Fruit fly (Drosophila melanogaster) whole organism, embryonic: Measurements from ENCODE around the gene Jhbp3.

ENCODE experiments used
- Abd-B ChIP-seq: fragments of 200-800 bp; sonication (Bioruptor generic); optimal IDR thresholded peaks from 2 replicates; lab custom pipeline; 2018; ENCODE audit warnings: missing biosample characterization, mild to moderate bottlenecking, missing genetic modification characterization, moderate library complexity
- Awh ChIP-seq: fragments of 200-800 bp; sonication (Bioruptor generic); IDR thresholded peaks from 2 replicates; pipeline ENCODE4, ENCODE4 v1.3.6; 2022; ENCODE audit warnings: missing biosample characterization, missing genetic modification characterization
- BtbVII ChIP-seq: fragments of 200-800 bp; sonication (Bioruptor generic); optimal IDR thresholded peaks from 3 replicates; lab custom pipeline; 2017; ENCODE audit warnings: missing biosample characterization, mild to moderate bottlenecking, missing genetic modification characterization
- CG10147 ChIP-seq: fragments of 200-800 bp; sonication (Bioruptor generic); optimal IDR thresholded peaks from 2 replicates; lab custom pipeline; 2019; ENCODE audit warnings: missing biosample characterization, mild to moderate bottlenecking, missing genetic modification characterization, moderate library complexity
- CG1024 ChIP-seq: fragments of 200-800 bp; sonication (Bioruptor generic); IDR thresholded peaks from 2 replicates; pipeline ENCODE4 v1.3.6; 2022; ENCODE audit warnings: missing biosample characterization, missing genetic modification characterization
- CG11456 ChIP-seq: fragments of 200-800 bp; sonication (Bioruptor generic); IDR thresholded peaks from 3 replicates; pipeline ENCODE4 v1.3.6; 2022; ENCODE audit warnings: missing biosample characterization, missing genetic modification characterization
- CG11695 ChIP-seq: fragments of 200-800 bp; sonication (Bioruptor generic); IDR thresholded peaks from 3 replicates; pipeline ENCODE4 v1.3.6; 2022; ENCODE audit warnings: missing biosample characterization, missing genetic modification characterization
- CG11723 ChIP-seq: fragments of 200-800 bp; sonication (Bioruptor generic); optimal IDR thresholded peaks from 2 replicates; lab custom pipeline; 2017; ENCODE audit warnings: missing biosample characterization, mild to moderate bottlenecking, missing genetic modification characterization
- CG13624 ChIP-seq: fragments of 200-800 bp; sonication (Bioruptor generic); optimal IDR thresholded peaks from 2 replicates; lab custom pipeline; 2016; ENCODE audit warnings: missing biosample characterization, missing genetic modification characterization
- CG15269 ChIP-seq: fragments of 200-800 bp; sonication (Bioruptor generic); optimal IDR thresholded peaks from 2 replicates; lab custom pipeline; 2018; ENCODE audit warnings: missing biosample characterization, mild to moderate bottlenecking, missing genetic modification characterization, moderate library complexity
- CG1529 ChIP-seq: fragments of 200-800 bp; sonication (Bioruptor generic); optimal IDR thresholded peaks from 3 replicates; lab custom pipeline; 2018; ENCODE audit warnings: missing biosample characterization, missing genetic modification characterization
- CG15479 ChIP-seq: fragments of 200-800 bp; sonication (Bioruptor generic); optimal IDR thresholded peaks from 3 replicates; lab custom pipeline; 2019; ENCODE audit warnings: missing biosample characterization, mild to moderate bottlenecking, missing genetic modification characterization, moderate library complexity
- CG16813 ChIP-seq: fragments of 200-800 bp; sonication (Bioruptor generic); IDR thresholded peaks from 3 replicates; pipeline ENCODE4 v1.3.6; 2022; ENCODE audit warnings: missing biosample characterization, missing genetic modification characterization; ENCODE audit not compliant: partially characterized antibody
- CG18011 ChIP-seq: fragments of 200-800 bp; sonication (Bioruptor generic); optimal IDR thresholded peaks from 2 replicates; lab custom pipeline; 2017; ENCODE audit warnings: missing biosample characterization, missing genetic modification characterization, mild to moderate bottlenecking, moderate library complexity, missing genotype
- CG31365 ChIP-seq: fragments of 200-800 bp; sonication (Bioruptor generic); optimal IDR thresholded peaks from 2 replicates; lab custom pipeline; 2018; ENCODE audit warnings: missing biosample characterization, mild to moderate bottlenecking, missing genetic modification characterization
- CG31388 ChIP-seq: fragments of 200-800 bp; sonication (Bioruptor generic); optimal IDR thresholded peaks from 2 replicates; lab custom pipeline; 2016; ENCODE audit warnings: missing biosample characterization, missing genetic modification characterization
- CG34422 ChIP-seq: fragments of 200-800 bp; sonication (Bioruptor generic); IDR thresholded peaks from 3 replicates; pipeline ENCODE4 v1.3.6; 2022; ENCODE audit warnings: missing biosample characterization, missing genetic modification characterization
- CG4404 ChIP-seq: fragments of 200-800 bp; sonication (Bioruptor generic); IDR thresholded peaks from 2 replicates; pipeline ENCODE4 v1.3.6; 2022; ENCODE audit warnings: missing biosample characterization, missing genetic modification characterization
- CG4424 ChIP-seq: fragments of 200-800 bp; sonication (Bioruptor generic); optimal IDR thresholded peaks from 3 replicates; lab custom pipeline; 2016; ENCODE audit warnings: missing biosample characterization, missing genetic modification characterization
- CG4820 ChIP-seq: fragments of 200-800 bp; sonication (Bioruptor generic); optimal IDR thresholded peaks from 3 replicates; lab custom pipeline; 2016; ENCODE audit warnings: missing biosample characterization, missing genetic modification characterization
- CG7786 ChIP-seq: fragments of 200-800 bp; sonication (Bioruptor generic); optimal IDR thresholded peaks from 2 replicates; lab custom pipeline; 2016; ENCODE audit warnings: missing biosample characterization, missing genetic modification characterization
- Doc3 ChIP-seq: fragments of 200-800 bp; sonication (Bioruptor generic); IDR thresholded peaks from 3 replicates; pipeline ENCODE4 v1.3.6; 2022; ENCODE audit warnings: missing biosample characterization, missing genetic modification characterization; ENCODE audit not compliant: partially characterized antibody
- MBD-R2 ChIP-seq: fragments of 200-800 bp; sonication (Bioruptor generic); IDR thresholded peaks from 2 replicates; pipeline ENCODE4 v1.3.6; 2022; ENCODE audit warnings: missing biosample characterization, missing genetic modification characterization
- MTF-1 ChIP-seq: fragments of 200-800 bp; sonication (Bioruptor generic); optimal IDR thresholded peaks from 2 replicates; lab custom pipeline; 2018; ENCODE audit warnings: missing biosample characterization, mild to moderate bottlenecking, missing genetic modification characterization, borderline replicate concordance
- NC2α ChIP-seq: fragments of 200-800 bp; sonication (Bioruptor generic); optimal IDR thresholded peaks from 2 replicates; lab custom pipeline; 2016; ENCODE audit warnings: missing biosample characterization, missing genetic modification characterization
- NK7.1 ChIP-seq: fragments of 200-800 bp; sonication (Bioruptor generic); optimal IDR thresholded peaks from 3 replicates; lab custom pipeline; 2016; ENCODE audit warnings: missing biosample characterization, missing genetic modification characterization
- Optix ChIP-seq: fragments of 200-800 bp; sonication (Bioruptor generic); IDR thresholded peaks from 3 replicates; pipeline ENCODE4 v1.3.6; 2022; ENCODE audit warnings: missing biosample characterization, missing genetic modification characterization
- Pdp1 ChIP-seq, 2 experiments: fragments of 200-800 bp; sonication (Bioruptor generic); optimal IDR thresholded peaks; 3 replicates each; lab custom pipeline; 2016; ENCODE audit warnings: missing biosample characterization in 2 of 2, missing genetic modification characterization in 2 of 2, mild to moderate bottlenecking in 1 of 2, moderate library complexity in 1 of 2
- Poxn ChIP-seq: fragments of 200-800 bp; sonication (Bioruptor generic); IDR thresholded peaks from 2 replicates; pipeline ENCODE4 v1.3.6; 2022; ENCODE audit warnings: missing biosample characterization, missing genetic modification characterization
- Sin3A ChIP-seq: fragments of >200 bp; optimal IDR thresholded peaks from 2 replicates; lab custom pipeline; 2018
- Sry-β ChIP-seq: fragments of 200-800 bp; sonication (Bioruptor generic); optimal IDR thresholded peaks from 2 replicates; lab custom pipeline; 2018; ENCODE audit warnings: missing biosample characterization, mild to moderate bottlenecking, missing genetic modification characterization, moderate library complexity
- TFAM ChIP-seq: fragments of 200-800 bp; sonication (Bioruptor generic); optimal IDR thresholded peaks from 2 replicates; lab custom pipeline; 2017; ENCODE audit warnings: missing biosample characterization, missing genetic modification characterization, inconsistent platforms
- Vsx1 ChIP-seq: fragments of 200-800 bp; sonication (Bioruptor generic); optimal IDR thresholded peaks from 2 replicates; lab custom pipeline; 2017; ENCODE audit warnings: missing biosample characterization, mild to moderate bottlenecking, missing genetic modification characterization, missing genetic modification reagents
- Xbp1 ChIP-seq: fragments of 200-800 bp; sonication (Bioruptor generic); optimal IDR thresholded peaks from 3 replicates; lab custom pipeline; 2016; ENCODE audit warnings: missing biosample characterization, mild to moderate bottlenecking, missing genetic modification characterization
- abd-A ChIP-seq: fragments of 200-800 bp; sonication (Bioruptor generic); optimal IDR thresholded peaks from 3 replicates; lab custom pipeline; 2019; ENCODE audit warnings: missing biosample characterization, mild to moderate bottlenecking, missing genetic modification characterization, moderate library complexity
- amos ChIP-seq: fragments of 200-800 bp; sonication (Bioruptor generic); IDR thresholded peaks from 2 replicates; pipeline ENCODE4 v1.3.6; 2022; ENCODE audit warnings: missing biosample characterization, missing genetic modification characterization; ENCODE audit not compliant: partially characterized antibody
- bowl ChIP-seq: fragments of 200-800 bp; sonication (Bioruptor generic); IDR thresholded peaks from 2 replicates; pipeline ENCODE4 v1.3.6; 2022; ENCODE audit warnings: missing biosample characterization, missing genetic modification characterization
- cas ChIP-seq: fragments of 200-800 bp; sonication (Bioruptor generic); IDR thresholded peaks from 2 replicates; pipeline ENCODE4 v1.3.6; 2022; ENCODE audit warnings: missing biosample characterization, missing genetic modification characterization
- corto ChIP-seq: fragments of 200-800 bp; sonication (Bioruptor generic); optimal IDR thresholded peaks from 2 replicates; lab custom pipeline; 2016; ENCODE audit warnings: missing biosample characterization, mild to moderate bottlenecking, missing genetic modification characterization, moderate library complexity
- hbn ChIP-seq: fragments of 200-800 bp; sonication (Bioruptor generic); IDR thresholded peaks from 2 replicates; pipeline ENCODE4 v1.3.6; 2022; ENCODE audit warnings: missing biosample characterization, missing genetic modification characterization; ENCODE audit not compliant: partially characterized antibody
- insv ChIP-seq, 2 experiments: fragments of 200-800 bp; sonication (Bioruptor generic); optimal IDR thresholded peaks; 3 replicates each; lab custom pipeline; 2016 to 2018; ENCODE audit warnings: missing biosample characterization in 2 of 2, missing genetic modification characterization in 2 of 2
- inv ChIP-seq: fragments of 200-800 bp; sonication (Bioruptor generic); IDR thresholded peaks from 2 replicates; pipeline ENCODE4 v1.3.6; 2022; ENCODE audit warnings: missing biosample characterization, missing genetic modification characterization; ENCODE audit not compliant: partially characterized antibody
- lmd ChIP-seq: fragments of 200-800 bp; sonication (Bioruptor generic); IDR thresholded peaks from 2 replicates; pipeline ENCODE4 v1.3.6; 2022; ENCODE audit warnings: missing biosample characterization, missing genetic modification characterization
- maf-S ChIP-seq: fragments of 200-800 bp; sonication (Bioruptor generic); optimal IDR thresholded peaks from 2 replicates; lab custom pipeline; 2016; ENCODE audit warnings: missing biosample characterization, missing genetic modification characterization
- mam ChIP-seq: fragments of 200-800 bp; sonication (Bioruptor generic); optimal IDR thresholded peaks from 3 replicates; lab custom pipeline; 2016; ENCODE audit warnings: missing biosample characterization, missing genetic modification characterization
- odd ChIP-seq: fragments of 200-800 bp; sonication (Bioruptor generic); optimal IDR thresholded peaks from 2 replicates; lab custom pipeline; 2017; ENCODE audit warnings: missing biosample characterization, mild to moderate bottlenecking, missing genetic modification characterization
- run ChIP-seq: fragments of 200-800 bp; sonication (Bioruptor generic); optimal IDR thresholded peaks from 3 replicates; lab custom pipeline; 2018; ENCODE audit warnings: missing biosample characterization, mild to moderate bottlenecking, missing genetic modification characterization
- scrt ChIP-seq: fragments of 200-800 bp; sonication (Bioruptor generic); optimal IDR thresholded peaks from 2 replicates; lab custom pipeline; 2018; ENCODE audit warnings: missing biosample characterization, mild to moderate bottlenecking, missing genetic modification characterization, moderate library complexity
- sna ChIP-seq: fragments of 200-800 bp; sonication (Bioruptor generic); IDR thresholded peaks from 2 replicates; pipeline ENCODE4 v1.3.6; 2022; ENCODE audit warnings: missing biosample characterization, missing genetic modification characterization; ENCODE audit not compliant: partially characterized antibody
- tin ChIP-seq: fragments of 200-800 bp; sonication (Bioruptor generic); optimal IDR thresholded peaks from 3 replicates; lab custom pipeline; 2016; ENCODE audit warnings: missing biosample characterization, missing genetic modification characterization
- vvl ChIP-seq: fragments of 200-800 bp; sonication (Bioruptor generic); IDR thresholded peaks from 2 replicates; pipeline ENCODE4 v1.3.6; 2022; ENCODE audit warnings: missing biosample characterization, missing genetic modification characterization
- wek ChIP-seq: fragments of 200-800 bp; sonication (Bioruptor generic); optimal IDR thresholded peaks from 3 replicates; lab custom pipeline; 2018; ENCODE audit warnings: missing biosample characterization, mild to moderate bottlenecking, missing genetic modification characterization, moderate library complexity

Gene Jhbp3

DNA sequence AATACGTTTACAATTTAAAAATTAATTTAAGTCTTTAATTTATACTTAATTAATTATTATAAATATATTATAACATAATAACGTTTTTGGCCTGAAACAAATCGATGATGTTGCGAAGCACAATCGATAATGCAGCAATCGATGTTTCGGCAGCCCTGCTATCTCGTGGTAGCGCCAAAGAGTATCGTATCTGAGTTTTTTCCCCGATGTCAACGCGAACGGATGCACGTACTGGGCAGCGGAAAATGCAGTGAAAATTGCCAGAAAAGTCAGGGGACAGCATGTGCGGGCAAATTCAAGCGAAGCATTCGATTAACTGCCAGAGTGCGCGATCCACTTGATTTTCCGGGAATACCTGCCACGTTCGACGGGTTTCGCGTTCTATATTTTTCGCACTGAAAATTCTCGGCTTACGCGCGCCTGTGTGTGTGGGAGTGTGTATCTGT, 44.7 kb downstream of the Jhbp3 start, which contains the start of gene Cdep (continued):
- TF ChIP-seq CG11456 = no peak
- TF ChIP-seq wek (GFP tag; lab: Kevin White, UChicago) = no peak
- TF ChIP-seq lmd (GFP tag; lab: Robert Waterston, UW) = no peak
- TF ChIP-seq mam (GFP tag; lab: Kevin White, UChicago) = peak; percentile 3
- peak; percentile 41 for TF ChIP-seq tin (GFP tag; lab: Kevin White, UChicago)
- TF ChIP-seq Vsx1 (GFP tag; lab: Kevin White, UChicago) = peak; percentile 36
- TF ChIP-seq CG1529 = peak; percentile 28
- TF ChIP-seq CG10147 (GFP tag; lab: Kevin White, UChicago) = peak; percentile 21
- TF ChIP-seq CG13624 = no peak
- TF ChIP-seq CG31388 (GFP tag; lab: Kevin White, UChicago) = no peak
- no peak for TF ChIP-seq abd-A (tag; lab: Kevin White, UChicago)
- peak; percentile 94 for TF ChIP-seq CG16813
- TF ChIP-seq CG31365 = no peak
- peak; percentile 22 for TF ChIP-seq CG4820 (GFP tag; lab: Kevin White, UChicago)
- peak; percentile 43; the same call in 1 of the 2 replicates for TF ChIP-seq cas (GFP tag; lab: Robert Waterston, UW)
- TF ChIP-seq CG15269 = peak; percentile 41
- TF ChIP-seq Awh = no peak
- peak; percentile 3 for TF ChIP-seq scrt (GFP tag; lab: Kevin White, UChicago)
- TF ChIP-seq Xbp1 (GFP tag; lab: Kevin White, UChicago) = peak; percentile 18
- TF ChIP-seq NC2α = no peak
- TF ChIP-seq insv (GFP tag; optimal IDR thresholded peaks at IDR 0.05; lab: Kevin White, UChicago) = no peak
- peak; percentile 80 for TF ChIP-seq CG34422 (GFP tag; lab: Robert Waterston, UW)
- TF ChIP-seq maf-S = no peak
- TF ChIP-seq CG4424 (GFP tag; lab: Kevin White, UChicago) = peak; percentile 33

DNA sequence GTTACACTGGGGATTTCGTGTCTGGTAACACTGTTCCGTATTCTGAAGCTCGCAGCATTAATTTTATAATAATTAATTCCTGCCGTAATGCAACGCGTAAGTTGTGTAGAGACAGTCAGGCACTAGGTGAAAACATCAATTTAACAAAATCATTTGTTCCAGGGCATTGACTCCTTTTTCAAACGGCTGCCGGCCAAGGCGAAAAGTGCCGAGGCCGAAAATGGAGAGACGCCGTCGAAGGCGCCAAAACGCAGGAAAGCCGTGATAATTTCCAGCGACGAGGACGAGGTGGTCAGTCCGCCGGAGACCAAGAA, 48.5 kb downstream of the Jhbp3 start:
- TF ChIP-seq inv = no peak
- TF ChIP-seq CG11723 (GFP tag; lab: Kevin White, UChicago) = no peak
- no peak for TF ChIP-seq amos (GFP tag; lab: Robert Waterston, UW)
- TF ChIP-seq MBD-R2 = peak; percentile 62
- no peak for TF ChIP-seq run (tag; lab: Kevin White, UChicago)
- no peak for TF ChIP-seq CG7786
- no peak for TF ChIP-seq Pdp1 (GFP tag; optimal IDR thresholded peaks at IDR 0.05; lab: Kevin White, UChicago)
- no peak for TF ChIP-seq CG18011
- peak; percentile 35 for TF ChIP-seq Sin3A
- TF ChIP-seq bowl (GFP tag; lab: Robert Waterston, UW) = no peak
- TF ChIP-seq sna = no peak
- TF ChIP-seq Sry-β = no peak
- TF ChIP-seq Abd-B (GFP tag; lab: Kevin White, UChicago) = no peak
- peak; percentile 15; the same call in 1 of the 3 replicates for TF ChIP-seq Doc3 (GFP tag; lab: Robert Waterston, UW)
- TF ChIP-seq odd = no peak
- no peak for TF ChIP-seq TFAM
- TF ChIP-seq MTF-1 = no peak
- no peak for TF ChIP-seq CG15479 (GFP tag; lab: Kevin White, UChicago)
- peak; percentile 52 for TF ChIP-seq hbn (GFP tag; lab: Robert Waterston, UW)
- no peak for TF ChIP-seq corto
- TF ChIP-seq CG4404 (GFP tag; lab: Robert Waterston, UW) = no peak
- TF ChIP-seq Poxn (GFP tag; lab: Robert Waterston, UW) = no peak
- TF ChIP-seq BtbVII (GFP tag; lab: Kevin White, UChicago) = no peak
- no peak for TF ChIP-seq Optix (GFP tag; lab: Robert Waterston, UW)
- TF ChIP-seq CG1024 (GFP tag; lab: Robert Waterston, UW) = no peak
- TF ChIP-seq vvl (GFP tag; lab: Robert Waterston, UW) = 0 out of 2 replicates have a peak, but pooled peaks have one; percentile 21
- TF ChIP-seq NK7.1 (GFP tag; lab: Kevin White, UChicago) = no peak
- TF ChIP-seq CG11695 (GFP tag; lab: Robert Waterston, UW) = no peak
